Worm (Caenorhabditis elegans) whole organism, young adult: ENCODE results near the gene elo-6.

Experiments
- F33H1.4 ChIP-seq: fragments of 200-800 bp; sonication (Bioruptor generic); IDR thresholded peaks from 2 replicates; pipeline ENCODE4 v1.3.6; 2022; ENCODE audit warnings: missing genetic modification reagents, missing genetic modification characterization, missing compliant biosample characterization
- aptf-2 ChIP-seq: fragments of 200-800 bp; sonication (Bioruptor generic); conservative IDR thresholded peaks from 2 replicates; pipeline ENCODE4 v1.3.6; 2022; ENCODE audit warnings: missing genetic modification reagents, missing genetic modification characterization, missing compliant biosample characterization
- athp-1 ChIP-seq: sonication (generic microtip); optimal IDR thresholded peaks from 2 replicates; lab custom pipeline; 2017; ENCODE audit warnings: mild to moderate bottlenecking, missing genetic modification characterization, missing compliant biosample characterization
- ccch-3 ChIP-seq: fragments of 200-800 bp; sonication (Bioruptor generic); optimal IDR thresholded peaks from 2 replicates; lab custom pipeline; 2018; ENCODE audit warnings: mild to moderate bottlenecking, missing genetic modification characterization, missing compliant biosample characterization
- cebp-2 ChIP-seq: fragments of 200-800 bp; sonication (Bioruptor generic); IDR thresholded peaks from 2 replicates; pipeline ENCODE4 v1.3.6; 2022; ENCODE audit warnings: missing genetic modification characterization, missing compliant biosample characterization
- dpl-1 ChIP-seq: fragments of 150-350 bp; optimal IDR thresholded peaks from 2 replicates; lab custom pipeline; 2014; ENCODE audit warnings: missing biosample characterization, missing genetic modification reagents, missing genetic modification characterization
- lin-40 ChIP-seq: sonication (generic microtip); optimal IDR thresholded peaks from 2 replicates; lab custom pipeline; 2016; ENCODE audit warnings: missing genetic modification characterization, mild to moderate bottlenecking, missing compliant biosample characterization, missing genotype, missing genetic modification reagents
- nfya-1 ChIP-seq: sonication (generic microtip); optimal IDR thresholded peaks from 2 replicates; lab custom pipeline; 2017; ENCODE audit warnings: antibody characterized with exemption, missing compliant biosample characterization, missing genetic modification characterization, borderline replicate concordance; ENCODE audit not compliant: insufficient read depth
- nhr-179 ChIP-seq: sonication (generic microtip); optimal IDR thresholded peaks from 2 replicates; lab custom pipeline; 2016; ENCODE audit warnings: mild to moderate bottlenecking, missing genetic modification characterization, missing compliant biosample characterization
- nhr-80 ChIP-seq: sonication (generic microtip); optimal IDR thresholded peaks from 2 replicates; lab custom pipeline; 2016; ENCODE audit warnings: missing genetic modification characterization, missing compliant biosample characterization
- rcor-1 ChIP-seq: fragments of 200-800 bp; sonication (Bioruptor generic); IDR thresholded peaks from 2 replicates; pipeline ENCODE4 v1.3.6; 2022; ENCODE audit warnings: missing genetic modification reagents, missing genetic modification characterization, missing compliant biosample characterization
- unc-62 ChIP-seq: fragments of 150-350 bp; optimal IDR thresholded peaks from 2 replicates; lab custom pipeline; 2014; ENCODE audit warnings: missing biosample characterization, missing genetic modification reagents, missing genetic modification characterization
- ztf-18 ChIP-seq: sonication (generic microtip); optimal IDR thresholded peaks from 2 replicates; lab custom pipeline; 2016; ENCODE audit warnings: missing genotype, mild to moderate bottlenecking, missing genetic modification characterization, missing compliant biosample characterization

DNA sequence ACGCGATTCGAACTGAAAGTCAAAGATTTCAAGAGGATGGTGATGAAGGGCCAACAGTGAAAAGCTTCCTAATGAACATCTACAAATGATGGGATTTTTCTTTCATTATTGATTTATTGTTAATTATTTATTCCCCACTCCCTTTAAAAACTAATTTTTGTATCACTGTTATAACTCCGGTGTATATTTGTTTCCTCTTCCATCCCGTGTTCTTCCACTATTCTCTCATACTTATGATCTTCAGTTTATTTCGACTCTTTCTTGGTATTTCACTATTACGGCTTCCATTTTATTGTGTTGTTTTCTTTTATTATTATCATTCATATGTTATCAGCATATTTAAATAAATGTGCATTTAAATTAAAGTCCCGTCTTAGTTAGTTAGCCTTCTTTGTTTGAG, 14.0 kb downstream of the elo-6 start:
- TF ChIP-seq nfya-1 (tag; lab: Kevin White, UChicago), result no peak
- TF ChIP-seq aptf-2, result no peak
- no peak for TF ChIP-seq ccch-3
- TF ChIP-seq unc-62 (GFP tag; lab: Kevin White, UChicago), result no peak
- TF ChIP-seq nhr-80 (tag; lab: Kevin White, UChicago), result peak; percentile 66
- no peak for TF ChIP-seq lin-40
- no peak for TF ChIP-seq athp-1 (tag; lab: Kevin White, UChicago)
- TF ChIP-seq ztf-18 (tag; lab: Kevin White, UChicago), result no peak
- TF ChIP-seq cebp-2 (GFP tag; lab: Robert Waterston, UW), result no peak
- TF ChIP-seq nhr-179 (tag; lab: Kevin White, UChicago), result no peak
- no peak for TF ChIP-seq F33H1.4 (GFP tag; lab: Robert Waterston, UW)
- TF ChIP-seq dpl-1 (GFP tag; lab: Kevin White, UChicago), result no peak
- no peak for TF ChIP-seq rcor-1
